Fruit fly (Drosophila melanogaster): ENCODE data around the gene gammaSnap2.

Gene gammaSnap2

dm6 chr3R:10097531-10098295 lies 23.5 kb downstream of the gammaSnap2 start (continued):
- TF ChIP-seq Oaz (GFP tag; IDR thresholded peaks at IDR 0.05): no peak; the same call in 1 of the 2 replicates
- peak; percentile 50; the same call in 1 of the 3 replicates for TF ChIP-seq B-H1 (GFP tag; IDR thresholded peaks at IDR 0.05)
- TF ChIP-seq crc (GFP tag; optimal IDR thresholded peaks at IDR 0.05): peak; percentile 10
- TF ChIP-seq sima (GFP tag; optimal IDR thresholded peaks at IDR 0.05): no peak
- peak; percentile 82 for TF ChIP-seq CG15269 (tag; optimal IDR thresholded peaks at IDR 0.05)
- TF ChIP-seq run (tag; optimal IDR thresholded peaks at IDR 0.05): peak; percentile 25
- TF ChIP-seq dm (GFP tag; optimal IDR thresholded peaks at IDR 0.05): peak; percentile 2
- peak; percentile 66 for TF ChIP-seq bab2 (GFP tag; optimal IDR thresholded peaks at IDR 0.05)
- no peak for TF ChIP-seq dati (GFP tag; IDR thresholded peaks at IDR 0.05)
- TF ChIP-seq CG8359 (GFP tag; optimal IDR thresholded peaks at IDR 0.05; ENCODE audit: borderline replicate concordance): no peak
- peak; percentile 83 for TF ChIP-seq gem (tag; optimal IDR thresholded peaks at IDR 0.05)
- TF ChIP-seq tio (GFP tag; optimal IDR thresholded peaks at IDR 0.05): no peak
- peak; percentile 45 for TF ChIP-seq CG30431 (GFP tag; optimal IDR thresholded peaks at IDR 0.05)
- TF ChIP-seq chm (GFP tag; IDR thresholded peaks at IDR 0.05): peak; percentile 56; the same call in 1 of the 2 replicates
- TF ChIP-seq CG12219 (GFP tag; optimal IDR thresholded peaks at IDR 0.05): peak; percentile 69
- peak; percentile 42 for TF ChIP-seq salm (tag; optimal IDR thresholded peaks at IDR 0.05)
- peak; percentile 96 for TF ChIP-seq sd (tag; optimal IDR thresholded peaks at IDR 0.05)
- TF ChIP-seq tna (GFP tag; IDR thresholded peaks at IDR 0.05; ENCODE audit: partially characterized antibody): no peak
- peak; percentile 33 for TF ChIP-seq CG7928 (GFP tag; optimal IDR thresholded peaks at IDR 0.05)
- no peak for TF ChIP-seq corto (GFP tag; optimal IDR thresholded peaks at IDR 0.05)
- TF ChIP-seq kni (GFP tag; optimal IDR thresholded peaks at IDR 0.05): no peak
- TF ChIP-seq CG32767 (GFP tag; IDR thresholded peaks at IDR 0.05): peak; percentile 65; the same call in 1 of the 2 replicates
- no peak for TF ChIP-seq bbx (GFP tag; IDR thresholded peaks at IDR 0.05; ENCODE audit: partially characterized antibody)
- 0 out of 3 replicates have a peak, but pooled peaks have one; percentile 29 for TF ChIP-seq CG11695 (GFP tag; IDR thresholded peaks at IDR 0.05)
- TF ChIP-seq CG17361 (GFP tag; IDR thresholded peaks at IDR 0.05): peak; percentile 60; the same call in 2 of the 3 replicates
- TF ChIP-seq ap (GFP tag; IDR thresholded peaks at IDR 0.05): 0 out of 2 replicates have a peak, but pooled peaks have one; percentile 40
- peak; percentile 59 for TF ChIP-seq Hey (tag; optimal IDR thresholded peaks at IDR 0.05)
- peak; percentile 48 for TF ChIP-seq CG10147 (GFP tag; optimal IDR thresholded peaks at IDR 0.05)
- peak; percentile 49 for TF ChIP-seq slp2 (GFP tag; optimal IDR thresholded peaks at IDR 0.05)
- peak; percentile 43 for TF ChIP-seq CG9727 (GFP tag; optimal IDR thresholded peaks at IDR 0.05)
- TF ChIP-seq nmo (GFP tag; optimal IDR thresholded peaks at IDR 0.05): peak; percentile 64
- no peak for TF ChIP-seq Gsc (GFP tag; IDR thresholded peaks at IDR 0.05)
- peak; percentile 53 for TF ChIP-seq CG1603 (tag; optimal IDR thresholded peaks at IDR 0.05)
- TF ChIP-seq CG3065 (GFP tag; optimal IDR thresholded peaks at IDR 0.05): no peak
- peak; percentile 70; the same call in 2 of the 3 replicates for TF ChIP-seq Dbx (GFP tag; IDR thresholded peaks at IDR 0.05)
- TF ChIP-seq tin (GFP tag; optimal IDR thresholded peaks at IDR 0.05): peak; percentile 16
- TF ChIP-seq CG13624 (GFP tag; optimal IDR thresholded peaks at IDR 0.05): peak; percentile 67
- 0 out of 4 replicates have a peak, but pooled peaks have one; percentile 37 for TF ChIP-seq Dll (GFP tag; IDR thresholded peaks at IDR 0.05; ENCODE audit: partially characterized antibody)
- peak; percentile 93 for TF ChIP-seq D19A (tag; optimal IDR thresholded peaks at IDR 0.05)
- TF ChIP-seq pzg (GFP tag; optimal IDR thresholded peaks at IDR 0.05): no peak
- no peak for TF ChIP-seq CG33213 (GFP tag; optimal IDR thresholded peaks at IDR 0.05)
- no peak for TF ChIP-seq zen2 (GFP tag; IDR thresholded peaks at IDR 0.05; ENCODE audit: partially characterized antibody)
- TF ChIP-seq klu (GFP tag; IDR thresholded peaks at IDR 0.05): peak; percentile 64; the same call in 1 of the 2 replicates
- TF ChIP-seq CG12155 (GFP tag; optimal IDR thresholded peaks at IDR 0.05): peak; percentile 71
- no peak for TF ChIP-seq Spps (tag; optimal IDR thresholded peaks at IDR 0.05)
- TF ChIP-seq bigmax (GFP tag; optimal IDR thresholded peaks at IDR 0.05): no peak
- TF ChIP-seq Chrac-16 (GFP tag; optimal IDR thresholded peaks at IDR 0.05): peak; percentile 52
- TF ChIP-seq Kr (GFP tag; optimal IDR thresholded peaks at IDR 0.05): no peak
- TF ChIP-seq CG4424 (GFP tag; optimal IDR thresholded peaks at IDR 0.05): peak; percentile 11

All from whole organism, embryonic.